Worm (Caenorhabditis elegans) whole organism, midembryonic: Measurements from ENCODE around the gene dhhc-8.

Experiments
- T22C8.4 ChIP-seq: fragments of 200-800 bp; sonication (Bioruptor generic); IDR thresholded peaks from 2 replicates; pipeline ENCODE4 v1.3.6; 2022; ENCODE audit warnings: missing genetic modification characterization, missing compliant biosample characterization
- flt-1 ChIP-seq: fragments of 200-800 bp; sonication (Bioruptor generic); IDR thresholded peaks from 2 replicates; pipeline ENCODE4 v1.3.6; 2022; ENCODE audit warnings: missing genetic modification characterization, missing compliant biosample characterization
- klf-2 ChIP-seq: fragments of 200-800 bp; sonication (Bioruptor generic); conservative IDR thresholded peaks from 2 replicates; pipeline ENCODE4 v1.3.6; 2022; ENCODE audit warnings: missing genetic modification reagents, missing genetic modification characterization, missing compliant biosample characterization
- med-1 ChIP-seq: sonication (generic microtip); optimal IDR thresholded peaks from 2 replicates; lab custom pipeline; 2017; ENCODE audit warnings: missing genetic modification characterization, mild to moderate bottlenecking, missing compliant biosample characterization, antibody characterized with exemption, missing genetic modification reagents; ENCODE audit not compliant: insufficient read depth

- TF ChIP-seq flt-1 (no peak), T22C8.4 (GFP tag; lab: Robert Waterston, UW) (no peak), klf-2 (GFP tag; lab: Robert Waterston, UW) (no peak), med-1 (GFP tag; lab: Kevin White, UChicago) (no peak)
These were observed 23.8 kb downstream of the dhhc-8 start for ce11 chrIII:13131220-13131619.
